Worm (Caenorhabditis elegans): ENCODE data around the gene ZK829.9.

DNA sequence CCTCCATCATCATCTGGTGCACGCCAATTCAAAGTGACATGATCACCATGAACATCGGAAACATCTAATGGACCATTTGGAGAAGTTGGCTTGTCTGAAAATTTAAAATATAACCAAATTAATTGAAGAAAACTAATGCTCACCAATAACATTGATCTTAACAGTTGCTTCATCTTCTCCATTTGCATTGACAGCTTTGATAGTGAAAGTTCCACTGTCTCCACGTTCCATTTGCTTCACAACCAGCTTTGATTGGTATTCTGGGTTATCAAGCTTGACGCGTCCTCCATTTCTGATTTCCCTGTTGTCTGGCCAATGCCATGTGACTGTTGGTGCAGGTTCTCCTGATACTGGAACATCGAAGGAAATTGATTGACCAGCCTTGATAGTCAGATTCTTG, 16.1 kb downstream of the ZK829.9 start:
- TF ChIP-seq efl-1 (GFP tag; optimal IDR thresholded peaks at IDR 0.05) (no peak), Y67H2A.10 (GFP tag; conservative IDR thresholded peaks at IDR 0.05) (no peak), snpc-4 (GFP tag; optimal IDR thresholded peaks at IDR 0.05) (no peak), snpc-4 (tag; optimal IDR thresholded peaks at IDR 0.05) (no peak), bed-1 (GFP tag; IDR thresholded peaks at IDR 0.05) (no peak), attf-5 (GFP tag; optimal IDR thresholded peaks at IDR 0.05) (no peak), K12H6.12 (tag; optimal IDR thresholded peaks at IDR 0.05) (no peak)
